Fruit fly (Drosophila melanogaster): Measurements from ENCODE around the gene CG6865.

Gene CG6865

DNA sequence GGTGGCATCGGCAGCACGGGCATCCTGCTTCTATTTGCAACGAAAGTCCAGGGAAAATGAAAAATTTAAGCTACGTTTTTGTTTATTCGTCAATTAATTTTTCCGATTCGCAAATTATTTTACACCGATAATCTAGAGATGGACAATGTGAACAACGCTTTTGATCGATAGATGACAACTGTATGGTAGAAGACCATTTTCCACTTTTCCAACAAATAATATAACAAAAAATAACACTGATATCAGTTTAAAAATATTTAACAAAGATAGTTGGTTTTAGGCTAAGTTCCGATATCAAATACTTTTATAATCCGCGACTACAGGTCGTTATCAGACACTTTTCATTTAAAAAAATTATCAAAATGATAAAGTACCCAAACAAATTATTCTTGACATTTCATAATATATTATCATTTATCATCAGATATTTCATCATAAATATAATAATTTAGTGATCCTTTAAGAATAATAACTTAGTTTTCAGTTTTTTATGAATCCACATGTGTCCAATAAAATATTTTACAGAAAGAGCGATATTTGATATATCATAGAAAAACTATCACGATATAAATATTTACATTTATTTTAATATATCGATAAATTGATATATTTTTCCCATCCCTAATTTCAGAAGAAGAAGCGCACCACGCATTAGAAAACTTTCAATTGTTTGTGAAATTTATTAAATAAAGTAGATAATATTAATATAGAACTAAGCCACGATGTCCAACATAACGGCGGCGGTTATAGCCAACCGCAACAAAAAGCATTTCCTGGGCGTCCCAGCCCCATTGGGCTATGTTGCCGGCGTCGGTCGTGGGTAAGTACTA, 41.5 kb downstream of the CG6865 start, which contains the start of the genes CSN1b and Prp6 (continued):
- TF ChIP-seq CG4617 (GFP tag; optimal IDR thresholded peaks at IDR 0.05; ENCODE audit: borderline replicate concordance) = peak; percentile 16
- TF ChIP-seq CG16813 (GFP tag; IDR thresholded peaks at IDR 0.05; ENCODE audit: partially characterized antibody) = peak; percentile 60; the same call in 2 of the 3 replicates
- TF ChIP-seq CG2199 (GFP tag; IDR thresholded peaks at IDR 0.05) = no peak
- TF ChIP-seq HmgZ (tag; optimal IDR thresholded peaks at IDR 0.05) = no peak
- peak; percentile 64 for TF ChIP-seq MBD-R2 (GFP tag; IDR thresholded peaks at IDR 0.05)
- TF ChIP-seq Max (GFP tag; optimal IDR thresholded peaks at IDR 0.05) = no peak
- TF ChIP-seq vnd (GFP tag; IDR thresholded peaks at IDR 0.05; ENCODE audit: partially characterized antibody) = peak; percentile 51; the same call in 1 of the 3 replicates
- TF ChIP-seq amos (GFP tag; IDR thresholded peaks at IDR 0.05; ENCODE audit: partially characterized antibody) = peak; percentile 60
- peak; percentile 57 for TF ChIP-seq CG6791 (GFP tag; IDR thresholded peaks at IDR 0.05; ENCODE audit: partially characterized antibody)
- no peak for TF ChIP-seq scrt (GFP tag; optimal IDR thresholded peaks at IDR 0.05)
- TF ChIP-seq maf-S (GFP tag; optimal IDR thresholded peaks at IDR 0.05) = no peak
- TF ChIP-seq CG42726 (GFP tag; IDR thresholded peaks at IDR 0.05; ENCODE audit: partially characterized antibody) = 0 out of 2 replicates have a peak, but pooled peaks have one; percentile 41
- TF ChIP-seq CG11456 (GFP tag; IDR thresholded peaks at IDR 0.05) = no peak
- no peak for TF ChIP-seq CG18262 (tag; optimal IDR thresholded peaks at IDR 0.05)
- TF ChIP-seq CG10462 (GFP tag; optimal IDR thresholded peaks at IDR 0.05) = no peak
- peak; percentile 33 for TF ChIP-seq CG4424 (GFP tag; optimal IDR thresholded peaks at IDR 0.05)
- peak; percentile 42 for TF ChIP-seq CG34224 (GFP tag; IDR thresholded peaks at IDR 0.05; ENCODE audit: partially characterized antibody)
- no peak for TF ChIP-seq Sin3A (optimal IDR thresholded peaks at IDR 0.05)
- TF ChIP-seq CG8944 (GFP tag; optimal IDR thresholded peaks at IDR 0.05) = no peak
- TF ChIP-seq knrl (GFP tag; IDR thresholded peaks at IDR 0.05; ENCODE audit: partially characterized antibody) = peak; percentile 67; the same call in 2 of the 3 replicates
- no peak for TF ChIP-seq CG5953 (GFP tag; IDR thresholded peaks at IDR 0.05)
- TF ChIP-seq Rfx (GFP tag; IDR thresholded peaks at IDR 0.05) = peak; percentile 38; the same call in 1 of the 2 replicates
- TF ChIP-seq CG12391 (tag; optimal IDR thresholded peaks at IDR 0.05) = peak; percentile 41
- no peak for TF ChIP-seq gro (GFP tag; optimal IDR thresholded peaks at IDR 0.05)
- peak; percentile 82 for TF ChIP-seq CG3995 (GFP tag; optimal IDR thresholded peaks at IDR 0.05)
- TF ChIP-seq CG11085 (GFP tag; IDR thresholded peaks at IDR 0.05) = no peak
- TF ChIP-seq Dref (GFP tag; IDR thresholded peaks at IDR 0.05) = peak; percentile 65
- TF ChIP-seq CG4404 (GFP tag; IDR thresholded peaks at IDR 0.05) = no peak
- TF ChIP-seq bbx (GFP tag; IDR thresholded peaks at IDR 0.05; ENCODE audit: partially characterized antibody) = peak; percentile 51
- peak; percentile 42; the same call in 1 of the 3 replicates for TF ChIP-seq HLH4C (GFP tag; IDR thresholded peaks at IDR 0.05; ENCODE audit: partially characterized antibody)
- no peak for TF ChIP-seq pan (optimal IDR thresholded peaks at IDR 0.05)
- TF ChIP-seq pan (GFP tag; optimal IDR thresholded peaks at IDR 0.05 in 1 of 2, IDR thresholded peaks at IDR 0.05 in 1 of 2) = no peak
- peak; percentile 58 for TF ChIP-seq MESR4 (GFP tag; optimal IDR thresholded peaks at IDR 0.05)
- TF ChIP-seq ewg (GFP tag; optimal IDR thresholded peaks at IDR 0.05) = no peak
- TF ChIP-seq Oli (tag; optimal IDR thresholded peaks at IDR 0.05) = no peak
- TF ChIP-seq zen2 (GFP tag; IDR thresholded peaks at IDR 0.05; ENCODE audit: partially characterized antibody) = peak; percentile 67
- no peak for TF ChIP-seq CG34376 (GFP tag; optimal IDR thresholded peaks at IDR 0.05)
- no peak for TF ChIP-seq Fer1 (GFP tag; optimal IDR thresholded peaks at IDR 0.05)
- no peak for TF ChIP-seq CG2712 (tag; optimal IDR thresholded peaks at IDR 0.05)
- no peak for TF ChIP-seq CG15073 (GFP tag; optimal IDR thresholded peaks at IDR 0.05)
- peak; percentile 37 for TF ChIP-seq CG30403 (GFP tag; optimal IDR thresholded peaks at IDR 0.05)
- TF ChIP-seq lola (GFP tag; optimal IDR thresholded peaks at IDR 0.05) = peak in 1 of 3 experiments; percentile 39
- no peak for TF ChIP-seq nerfin-2 (GFP tag; IDR thresholded peaks at IDR 0.05; ENCODE audit: partially characterized antibody)
- TF ChIP-seq CG6272 (GFP tag; IDR thresholded peaks at IDR 0.05) = peak; percentile 29; the same call in 1 of the 2 replicates
- TF ChIP-seq Hsf (GFP tag; optimal IDR thresholded peaks at IDR 0.05) = peak; percentile 5
- peak; percentile 82 for TF ChIP-seq CG17385 (GFP tag; optimal IDR thresholded peaks at IDR 0.05)
- TF ChIP-seq Hmr (GFP tag; optimal IDR thresholded peaks at IDR 0.05) = no peak
- no peak for TF ChIP-seq CG8478 (optimal IDR thresholded peaks at IDR 0.05)
